Fruit fly (Drosophila melanogaster) whole organism, pupa: ENCODE data around the gene CG10185.
A peak's percentile ranks its signal among the peaks of the same experiment; 100 is the strongest.

Source experiments
- CG10348 ChIP-seq: fragments of 200-800 bp; sonication (Bioruptor generic); IDR thresholded peaks from 2 replicates; pipeline ENCODE4 v1.3.6; 2022; ENCODE audit warnings: missing biosample characterization, missing genetic modification characterization
- CG12605 ChIP-seq: fragments of 200-800 bp; sonication (Bioruptor generic); IDR thresholded peaks from 2 replicates; pipeline ENCODE4 v1.3.6; 2022; ENCODE audit warnings: missing biosample characterization, missing genetic modification characterization
- CG13204 ChIP-seq: fragments of 200-800 bp; sonication (Bioruptor generic); optimal IDR thresholded peaks from 2 replicates; lab custom pipeline; 2018; ENCODE audit warnings: missing biosample characterization, mild to moderate bottlenecking, missing genetic modification characterization, moderate library complexity
- CG14655 ChIP-seq: fragments of 200-800 bp; sonication (Bioruptor generic); optimal IDR thresholded peaks from 3 replicates; lab custom pipeline; 2017; ENCODE audit warnings: mild to moderate bottlenecking, missing biosample characterization, missing genetic modification reagents, missing genetic modification characterization
- CG15710 ChIP-seq: fragments of 200-800 bp; sonication (Bioruptor generic); optimal IDR thresholded peaks from 2 replicates; lab custom pipeline; 2018; ENCODE audit warnings: missing biosample characterization, mild to moderate bottlenecking, missing genetic modification characterization, moderate library complexity
- CG17806 ChIP-seq: fragments of 200-800 bp; sonication (Bioruptor generic); optimal IDR thresholded peaks from 2 replicates; lab custom pipeline; 2018; ENCODE audit warnings: missing biosample characterization, mild to moderate bottlenecking, missing genetic modification characterization, moderate library complexity
- CG32121 ChIP-seq: fragments of 200-800 bp; sonication (Bioruptor generic); IDR thresholded peaks from 2 replicates; pipeline ENCODE4 v1.3.6; 2022; ENCODE audit warnings: missing biosample characterization, missing genetic modification characterization
- CG34367 ChIP-seq: fragments of 200-800 bp; sonication (Bioruptor generic); optimal IDR thresholded peaks from 2 replicates; lab custom pipeline; 2018; ENCODE audit warnings: missing biosample characterization, mild to moderate bottlenecking, missing genetic modification characterization
- CG4496 ChIP-seq: fragments of 200-800 bp; sonication (Bioruptor generic); IDR thresholded peaks from 3 replicates; pipeline ENCODE4 v1.3.6; 2022; ENCODE audit warnings: missing biosample characterization, missing genetic modification characterization
- CG8159 ChIP-seq: fragments of 200-800 bp; sonication (Bioruptor generic); optimal IDR thresholded peaks from 3 replicates; lab custom pipeline; 2018; ENCODE audit warnings: missing biosample characterization, mild to moderate bottlenecking, missing genetic modification characterization, moderate library complexity
- CG8301 ChIP-seq: fragments of 200-800 bp; sonication (Bioruptor generic); optimal IDR thresholded peaks from 2 replicates; lab custom pipeline; 2018; ENCODE audit warnings: missing biosample characterization, mild to moderate bottlenecking, missing genetic modification characterization
- CG9948 ChIP-seq: fragments of 200-800 bp; sonication (Bioruptor generic); optimal IDR thresholded peaks from 2 replicates; lab custom pipeline; 2018; ENCODE audit warnings: missing biosample characterization, mild to moderate bottlenecking, missing genetic modification characterization, moderate library complexity
- D1 ChIP-seq: fragments of 200-800 bp; sonication (Bioruptor generic); optimal IDR thresholded peaks from 2 replicates; lab custom pipeline; 2018; ENCODE audit warnings: missing biosample characterization, mild to moderate bottlenecking, missing genetic modification characterization, moderate library complexity
- EcR ChIP-seq: fragments of 200-800 bp; sonication (Bioruptor generic); optimal IDR thresholded peaks from 3 replicates; lab custom pipeline; 2019; ENCODE audit warnings: missing biosample characterization, missing genetic modification characterization, mild to moderate bottlenecking, moderate library complexity, missing genetic modification reagents
- Ets98B ChIP-seq: fragments of 200-800 bp; sonication (Bioruptor generic); IDR thresholded peaks from 2 replicates; pipeline ENCODE4 v1.3.6; 2022; ENCODE audit warnings: missing biosample characterization, missing genetic modification characterization
- Pif1A ChIP-seq: fragments of 200-800 bp; sonication (Bioruptor generic); optimal IDR thresholded peaks from 3 replicates; lab custom pipeline; 2016; ENCODE audit warnings: missing biosample characterization, missing genetic modification characterization
- Pif1B ChIP-seq: fragments of 200-800 bp; sonication (Bioruptor generic); optimal IDR thresholded peaks from 3 replicates; lab custom pipeline; 2016; ENCODE audit warnings: missing biosample characterization, missing genetic modification characterization
- Snoo ChIP-seq: fragments of 200-800 bp; sonication (Bioruptor generic); optimal IDR thresholded peaks from 3 replicates; lab custom pipeline; 2017; ENCODE audit warnings: missing biosample characterization, mild to moderate bottlenecking, missing genetic modification characterization, inconsistent platforms
- fd96Ca ChIP-seq: fragments of 200-800 bp; sonication (Bioruptor generic); IDR thresholded peaks from 3 replicates; pipeline ENCODE4 v1.3.6; 2022; ENCODE audit warnings: missing biosample characterization, missing genetic modification characterization
- gl ChIP-seq: fragments of 200-800 bp; sonication (Bioruptor generic); optimal IDR thresholded peaks from 2 replicates; lab custom pipeline; 2018; ENCODE audit warnings: missing biosample characterization, mild to moderate bottlenecking, missing genetic modification characterization
- rn ChIP-seq: fragments of 200-800 bp; sonication (Bioruptor generic); IDR thresholded peaks from 2 replicates; pipeline ENCODE4 v1.3.6; 2022; ENCODE audit warnings: missing biosample characterization, missing genetic modification characterization

Gene CG10185

DNA sequence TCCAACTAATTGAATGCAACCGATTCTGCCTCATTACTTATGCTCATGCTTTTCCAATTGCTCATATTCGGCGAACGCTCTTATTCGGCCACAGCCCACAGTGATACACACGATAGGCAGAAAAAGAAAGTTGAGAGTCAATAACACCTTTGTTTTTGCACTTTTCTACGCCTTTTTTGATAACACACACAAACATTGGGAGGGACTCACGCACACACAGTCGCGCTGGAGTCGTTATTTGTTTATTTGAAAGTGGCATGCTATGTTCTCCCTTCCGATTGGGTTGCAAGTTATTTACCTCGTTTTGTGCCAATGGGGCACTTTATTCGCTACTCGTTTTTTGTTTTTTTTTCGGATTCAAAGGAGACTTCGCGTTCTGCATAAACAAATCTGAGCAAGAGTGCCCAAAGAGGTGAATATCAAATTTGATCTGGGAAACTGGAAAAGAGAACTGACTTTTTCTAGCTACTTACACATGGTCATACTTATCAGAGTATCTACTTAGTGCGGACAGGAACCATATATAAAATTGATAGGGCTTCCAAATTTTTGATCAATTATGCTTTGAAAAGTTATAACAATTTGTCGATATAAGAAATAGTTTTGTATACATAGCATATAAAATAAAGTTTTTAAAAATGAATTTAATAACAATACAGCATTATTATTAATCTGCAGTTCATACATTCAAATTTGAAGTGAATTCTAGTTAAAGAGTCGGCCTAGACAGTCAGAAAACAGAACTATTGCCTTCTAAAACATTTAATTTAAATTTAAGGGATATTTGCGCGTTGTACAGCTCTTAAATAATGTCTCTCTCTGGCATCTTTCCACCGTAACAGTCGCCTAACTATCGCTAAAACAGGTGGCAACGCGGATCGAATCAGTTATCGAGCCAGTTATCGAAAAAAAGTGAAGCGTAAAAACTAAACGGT is 31.2 kb upstream of the CG10185 start, which contains the start of the genes Mhcl and Akt:
Gene Mhcl (minus strand): TSS at position 429 of the 935 bp plus-strand sequence.
Gene Akt (plus strand): TSS at position 896 of the 935 bp plus-strand sequence.
- TF ChIP-seq CG8159 (tag; lab: Kevin White, UChicago) (peak; percentile 31), CG8301 (tag; lab: Kevin White, UChicago) (no peak), CG13204 (GFP tag; lab: Kevin White, UChicago) (no peak)
- TF ChIP-seq, all 21 proteins: peak for 1

dm6 chr3R:16097661-16098329 is 30.4 kb upstream of the CG10185 start:
- TF ChIP-seq Pif1B (peak; percentile 98), D1 (peak; percentile 97), fd96Ca (GFP tag; lab: Robert Waterston, UW) (peak; percentile 98), CG15710 (tag; lab: Kevin White, UChicago) (peak; percentile 99), CG9948 (tag; lab: Kevin White, UChicago) (peak; percentile 99), CG32121 (GFP tag; lab: Robert Waterston, UW) (peak; percentile 99), CG14655 (GFP tag; lab: Kevin White, UChicago) (peak; percentile 99), CG10348 (GFP tag; lab: Robert Waterston, UW) (peak; percentile 95), Snoo (peak; percentile 99), gl (peak; percentile 97), EcR (GFP tag; lab: Kevin White, UChicago) (peak; percentile 96), CG8159 (tag; lab: Kevin White, UChicago) (peak; percentile 99), CG8301 (tag; lab: Kevin White, UChicago) (peak; percentile 99), Ets98B (GFP tag; lab: Robert Waterston, UW) (peak; percentile 98), CG34367 (peak; percentile 99), CG17806 (tag; lab: Kevin White, UChicago) (peak; percentile 99), CG4496 (GFP tag; lab: Robert Waterston, UW) (peak; percentile 99), Pif1A (GFP tag; lab: Kevin White, UChicago) (peak; percentile 99), CG12605 (peak; percentile 97), rn (GFP tag; lab: Robert Waterston, UW) (peak; percentile 96), CG13204 (GFP tag; lab: Kevin White, UChicago) (peak; percentile 94)

dm6 chr3R:16094918-16095317 is 27.5 kb upstream of the CG10185 start:
- TF ChIP-seq Pif1B (no peak), CG14655 (GFP tag; lab: Kevin White, UChicago) (peak; percentile 21)

DNA sequence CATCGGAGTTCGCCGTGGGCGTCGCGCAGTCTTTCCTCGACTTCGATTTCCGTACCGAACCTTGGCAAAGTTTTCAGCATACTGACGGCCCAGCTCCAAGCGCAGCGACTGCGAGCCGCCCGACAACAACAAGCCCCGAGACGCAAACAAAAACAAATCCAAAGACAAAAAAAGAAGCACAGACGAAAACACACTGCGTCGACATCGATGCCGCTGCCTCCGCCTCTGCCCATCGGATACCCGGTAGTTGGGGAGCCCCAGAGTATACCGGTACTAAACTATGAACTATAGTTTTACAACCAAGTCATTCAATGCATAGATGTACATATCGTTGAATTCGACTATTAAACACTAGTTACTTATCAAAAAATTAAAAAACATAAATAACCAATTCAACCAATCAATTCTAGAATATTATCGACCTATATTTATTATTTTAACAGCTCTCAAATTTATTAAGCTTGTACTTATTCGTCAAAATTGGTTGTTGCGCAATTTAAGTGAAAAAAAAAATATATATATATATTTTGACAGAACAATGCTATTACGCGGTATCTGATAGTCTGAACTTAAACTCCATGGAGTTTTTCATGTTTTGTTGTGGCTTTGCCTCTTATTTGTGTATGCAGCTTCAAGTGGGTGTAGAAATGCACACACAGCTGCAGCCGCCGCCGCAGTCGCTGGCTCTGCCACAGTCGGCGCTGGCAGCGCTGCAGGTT is 26.8 kb upstream of the CG10185 start:
- TF ChIP-seq CG8301 (tag; lab: Kevin White, UChicago), result peak; percentile 87
- TF ChIP-seq EcR (GFP tag; lab: Kevin White, UChicago), result peak; percentile 22
- peak; percentile 81 for TF ChIP-seq Pif1A (GFP tag; lab: Kevin White, UChicago)
- peak; percentile 65 for TF ChIP-seq CG10348 (GFP tag; lab: Robert Waterston, UW)
- TF ChIP-seq CG9948 (tag; lab: Kevin White, UChicago), result peak; percentile 79
- peak; percentile 45 for TF ChIP-seq gl
- TF ChIP-seq Pif1B, result peak; percentile 63
- TF ChIP-seq Ets98B (GFP tag; lab: Robert Waterston, UW), result peak; percentile 76
- TF ChIP-seq CG14655 (GFP tag; lab: Kevin White, UChicago), result peak; percentile 92
- TF ChIP-seq rn (GFP tag; lab: Robert Waterston, UW), result no peak
- TF ChIP-seq Snoo, result peak; percentile 62
- TF ChIP-seq CG8159 (tag; lab: Kevin White, UChicago), result peak; percentile 85
- TF ChIP-seq CG17806 (tag; lab: Kevin White, UChicago), result peak; percentile 68
- TF ChIP-seq CG15710 (tag; lab: Kevin White, UChicago), result peak; percentile 78
- TF ChIP-seq CG13204 (GFP tag; lab: Kevin White, UChicago), result peak; percentile 81
- TF ChIP-seq D1, result peak; percentile 72
- TF ChIP-seq CG34367, result peak; percentile 63
- peak; percentile 31; the same call in 1 of the 2 replicates for TF ChIP-seq CG12605
- peak; percentile 67 for TF ChIP-seq CG32121 (GFP tag; lab: Robert Waterston, UW)
- TF ChIP-seq CG4496 (GFP tag; lab: Robert Waterston, UW), result peak; percentile 73; the same call in 2 of the 3 replicates
- peak; percentile 84 for TF ChIP-seq fd96Ca (GFP tag; lab: Robert Waterston, UW)
